Worm (Caenorhabditis elegans): ENCODE measurements around the gene nduv-3.

ce11 chrIV:2639666-2640273, 1.3 kb upstream of the nduv-3 start:
- TF ChIP-seq tbx-8 (GFP tag; optimal IDR thresholded peaks at IDR 0.05) = peak; percentile 7
- TF ChIP-seq unc-39 (tag; optimal IDR thresholded peaks at IDR 0.05) = no peak
- TF ChIP-seq elt-1 (tag; optimal IDR thresholded peaks at IDR 0.05; ENCODE audit: borderline replicate concordance, insufficient read depth) = no peak
